Worm (Caenorhabditis elegans): ENCODE measurements around the gene F31E3.12.
"Not testable (repeated sequence)": the region's sequence is repeated elsewhere in the genome, so short reads cannot be mapped to it uniquely, and the experiment has no call there.

Gene F31E3.12

DNA sequence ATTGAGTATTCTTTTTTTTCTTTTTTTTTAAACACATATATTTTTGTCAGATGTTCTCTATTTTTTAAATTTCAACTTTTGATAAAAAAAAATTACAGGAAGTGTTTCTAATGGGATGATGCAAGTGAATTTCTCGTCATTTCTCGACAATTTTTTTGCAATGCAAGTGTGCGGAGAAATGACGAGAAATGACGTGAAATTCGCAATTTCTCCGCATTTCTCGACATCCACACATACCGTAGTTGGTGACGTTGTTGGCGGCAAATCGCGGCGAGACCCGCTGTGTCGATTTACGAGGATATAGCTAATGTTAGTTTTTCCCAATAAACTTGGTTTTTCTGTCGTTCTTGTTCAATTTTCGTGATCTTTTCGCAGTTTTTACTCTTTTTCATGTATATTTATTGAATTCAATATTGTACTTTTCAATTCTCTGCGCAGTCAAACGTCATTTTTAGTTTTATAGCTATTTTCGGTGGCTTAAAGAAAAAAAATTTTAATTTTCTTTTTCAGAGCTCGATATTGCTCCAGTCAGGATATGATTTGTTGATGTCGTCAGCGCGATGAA is 12.9 kb downstream of the F31E3.12 start, which contains the start of gene F31E3.6:
TSS of gene F31E3.6 (plus strand) at position 93 of the 565 bp plus-strand sequence.
- TF ChIP-seq elt-1, eor-1, pqm-1 (tag; optimal IDR thresholded peaks at IDR 0.05): not testable (repeated sequence)

DNA sequence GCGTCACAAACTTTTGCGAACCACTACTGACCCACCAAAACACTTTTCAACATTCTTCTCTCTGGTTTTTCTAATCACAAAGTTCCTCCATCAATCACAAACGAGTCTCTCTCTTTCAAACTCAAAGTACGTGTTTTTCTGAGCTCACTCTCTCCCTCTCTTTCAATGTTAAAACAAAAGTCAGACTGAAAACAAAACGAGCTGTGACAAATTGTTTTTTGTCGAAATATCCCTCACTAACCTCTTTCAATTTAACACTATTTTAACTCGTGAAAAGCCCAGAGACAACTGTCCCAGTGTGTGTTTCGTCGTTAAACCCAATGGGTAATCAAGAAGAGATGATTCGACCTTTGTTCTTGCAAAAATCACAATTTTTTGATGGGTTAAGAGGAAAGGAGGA is 18.9 kb downstream of the F31E3.12 start:
- TF ChIP-seq pqm-1 (tag; optimal IDR thresholded peaks at IDR 0.05) (peak; percentile 2), mdl-1 (tag; optimal IDR thresholded peaks at IDR 0.05) (no peak), nhr-11 (tag; optimal IDR thresholded peaks at IDR 0.05) (peak; percentile 74), fkh-10 (GFP tag; optimal IDR thresholded peaks at IDR 0.05) (no peak), zag-1 (tag; optimal IDR thresholded peaks at IDR 0.05) (no peak), pha-4 (tag; optimal IDR thresholded peaks at IDR 0.05) (no peak), egl-5 (tag; optimal IDR thresholded peaks at IDR 0.05) (peak; percentile 76), nhr-43 (tag; optimal IDR thresholded peaks at IDR 0.05; ENCODE audit: poor library complexity, severe bottlenecking) (no peak), mml-1 (tag; optimal IDR thresholded peaks at IDR 0.05) (no peak), nhr-67 (tag; optimal IDR thresholded peaks at IDR 0.05) (no peak), snpc-4 (tag; optimal IDR thresholded peaks at IDR 0.05) (no peak), ztf-4 (tag; optimal IDR thresholded peaks at IDR 0.05) (no peak), hmg-11 (tag; optimal IDR thresholded peaks at IDR 0.05) (no peak), ceh-9 (tag; optimal IDR thresholded peaks at IDR 0.05) (no peak), tbx-2 (tag; optimal IDR thresholded peaks at IDR 0.05) (no peak), ama-1 (optimal IDR thresholded peaks at IDR 0.05) (no peak), jun-1 (tag; optimal IDR thresholded peaks at IDR 0.05) (no peak), R02D3.7 (tag; optimal IDR thresholded peaks at IDR 0.05) (no peak), lin-39 (tag; optimal IDR thresholded peaks at IDR 0.05) (peak; percentile 92), nfya-1 (tag; optimal IDR thresholded peaks at IDR 0.05; ENCODE audit: insufficient read depth) (peak; percentile 43), egl-27 (tag; optimal IDR thresholded peaks at IDR 0.05) (no peak), unc-62 (GFP tag; optimal IDR thresholded peaks at IDR 0.05) (peak; percentile 44), nhr-28 (tag; optimal IDR thresholded peaks at IDR 0.05) (no peak), elt-1 (tag; optimal IDR thresholded peaks at IDR 0.05) (no peak), elt-2 (tag; optimal IDR thresholded peaks at IDR 0.05) (no peak)

DNA sequence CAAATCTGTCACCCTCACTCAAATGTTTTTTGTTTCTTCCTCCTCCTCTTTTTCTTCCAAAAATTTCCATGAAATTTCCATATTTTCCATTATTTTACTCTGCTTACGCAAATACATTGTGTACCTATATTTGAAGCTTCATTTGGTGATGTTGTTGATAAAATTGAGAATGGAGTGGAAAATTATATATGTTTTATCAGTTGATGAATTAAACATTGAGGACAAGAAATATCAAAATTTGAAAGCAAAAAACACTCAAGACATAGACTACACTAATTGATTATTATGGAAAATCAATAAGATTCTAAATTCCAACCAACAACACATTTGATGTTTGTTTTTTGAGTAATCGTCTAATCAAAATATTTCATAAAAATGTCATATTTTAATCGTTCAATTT is 20.0 kb downstream of the F31E3.12 start:
- peak; percentile 21 for TF ChIP-seq pqm-1 (tag; optimal IDR thresholded peaks at IDR 0.05)
- TF ChIP-seq nhr-67 (tag; optimal IDR thresholded peaks at IDR 0.05) = no peak
- TF ChIP-seq ZK546.5 (tag; optimal IDR thresholded peaks at IDR 0.05) = no peak
- no peak for TF ChIP-seq lsy-12 (tag; optimal IDR thresholded peaks at IDR 0.05)
- no peak for TF ChIP-seq ztf-11 (tag; optimal IDR thresholded peaks at IDR 0.05)
- no peak for TF ChIP-seq ztf-4 (tag; optimal IDR thresholded peaks at IDR 0.05)
- no peak for TF ChIP-seq ama-1 (optimal IDR thresholded peaks at IDR 0.05)
- TF ChIP-seq elt-2 (tag; optimal IDR thresholded peaks at IDR 0.05) = peak; percentile 69
- TF ChIP-seq nhr-237 (tag; optimal IDR thresholded peaks at IDR 0.05) = no peak
- TF ChIP-seq fkh-10 (GFP tag; optimal IDR thresholded peaks at IDR 0.05) = no peak
- peak; percentile 92 for TF ChIP-seq pha-4 (tag; optimal IDR thresholded peaks at IDR 0.05)
- TF ChIP-seq nhr-77 (tag; optimal IDR thresholded peaks at IDR 0.05) = no peak
- no peak for TF ChIP-seq lin-39 (tag; optimal IDR thresholded peaks at IDR 0.05)
- no peak for TF ChIP-seq nfya-1 (tag; optimal IDR thresholded peaks at IDR 0.05; ENCODE audit: insufficient read depth)

DNA sequence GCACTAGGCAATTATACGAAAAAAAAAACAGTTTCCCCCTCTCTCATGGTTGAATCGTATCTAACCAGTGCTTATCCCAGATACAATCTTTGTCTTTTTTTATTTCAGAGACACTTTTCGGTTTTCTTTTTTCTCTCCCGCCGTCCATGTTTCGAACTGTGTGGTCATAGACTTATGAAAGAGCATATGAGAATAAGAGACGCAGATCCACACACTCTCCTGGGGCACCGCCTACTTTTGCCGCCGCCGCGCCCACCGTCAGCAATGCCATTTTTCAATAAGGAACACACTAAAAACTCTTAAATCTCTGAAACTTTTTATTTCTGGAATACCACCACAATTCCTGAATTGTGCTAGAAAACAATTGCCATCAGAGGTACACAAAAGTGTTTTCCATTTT is 20.7 kb downstream of the F31E3.12 start, which contains the start of gene prk-1:
TSS of gene prk-1 (plus strand) at position 269 of the 400 bp plus-strand sequence.
- peak; percentile 32 for TF ChIP-seq elt-1 (tag; optimal IDR thresholded peaks at IDR 0.05)
- no peak for TF ChIP-seq ceh-82 (tag; optimal IDR thresholded peaks at IDR 0.05)

DNA sequence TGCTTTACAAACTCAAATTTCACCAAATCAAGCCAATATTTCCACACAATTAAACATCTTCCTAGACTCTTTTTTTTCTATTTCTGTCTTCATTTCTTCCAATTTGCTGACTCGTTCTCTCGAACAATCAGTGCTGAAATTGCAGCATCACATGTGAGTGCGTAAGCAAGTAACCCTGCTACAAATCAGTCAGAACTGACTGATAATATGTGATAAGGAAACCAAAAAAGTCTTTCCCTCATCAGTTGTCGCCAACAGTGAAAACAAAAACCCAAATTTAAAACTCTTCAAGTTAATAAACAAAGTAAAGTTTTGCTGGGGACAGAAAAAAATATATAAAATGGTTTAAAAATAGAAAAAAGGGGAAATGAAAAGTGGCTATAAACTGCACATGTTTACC is 22.3 kb downstream of the F31E3.12 start:
- TF ChIP-seq ama-1 (optimal IDR thresholded peaks at IDR 0.05) (peak; percentile 57), pqm-1 (tag; optimal IDR thresholded peaks at IDR 0.05) (peak; percentile 73), fkh-2 (tag; optimal IDR thresholded peaks at IDR 0.05) (no peak), skn-1 (tag; optimal IDR thresholded peaks at IDR 0.05) (no peak), nfya-1 (tag; optimal IDR thresholded peaks at IDR 0.05; ENCODE audit: insufficient read depth) (peak; percentile 1), elt-2 (tag; optimal IDR thresholded peaks at IDR 0.05) (peak; percentile 83), nhr-77 (tag; optimal IDR thresholded peaks at IDR 0.05) (no peak), elt-1 (tag; optimal IDR thresholded peaks at IDR 0.05) (no peak), zag-1 (tag; optimal IDR thresholded peaks at IDR 0.05) (no peak), pha-4 (tag; optimal IDR thresholded peaks at IDR 0.05) (peak; percentile 65), nhr-76 (tag; optimal IDR thresholded peaks at IDR 0.05) (no peak), hmg-11 (tag; optimal IDR thresholded peaks at IDR 0.05) (no peak), R02D3.7 (tag; optimal IDR thresholded peaks at IDR 0.05) (no peak), unc-39 (tag; optimal IDR thresholded peaks at IDR 0.05) (no peak), nhr-43 (tag; optimal IDR thresholded peaks at IDR 0.05; ENCODE audit: poor library complexity, severe bottlenecking) (no peak), snpc-4 (tag; optimal IDR thresholded peaks at IDR 0.05) (no peak)
